Worm (Caenorhabditis elegans) whole organism, L3 larva: Measurements from ENCODE around the gene F17C11.12.
A peak's percentile ranks its signal among the peaks of the same experiment; 100 is the strongest.

Experiments
- R02D3.7 ChIP-seq: fragments of 150-350 bp; optimal IDR thresholded peaks from 2 replicates; lab custom pipeline; 2014; ENCODE audit warnings: missing biosample characterization, missing genetic modification characterization
- ZK546.5 ChIP-seq: sonication (generic microtip); optimal IDR thresholded peaks from 2 replicates; lab custom pipeline; 2017; ENCODE audit warnings: missing biosample characterization, missing genetic modification characterization
- aly-2 ChIP-seq: fragments of 150-350 bp; optimal IDR thresholded peaks from 2 replicates; lab custom pipeline; 2014; ENCODE audit warnings: missing biosample characterization, missing genetic modification characterization
- ama-1 ChIP-seq: fragments of 150-350 bp; optimal IDR thresholded peaks from 2 replicates; lab custom pipeline; 2018
- ceh-16 ChIP-seq: sonication (generic microtip); optimal IDR thresholded peaks from 2 replicates; lab custom pipeline; 2017; ENCODE audit warnings: missing biosample characterization, missing genetic modification characterization
- ceh-28 ChIP-seq: fragments of 150-350 bp; optimal IDR thresholded peaks from 2 replicates; lab custom pipeline; 2014; ENCODE audit warnings: missing biosample characterization, missing genetic modification reagents, missing genetic modification characterization
- ceh-82 ChIP-seq: fragments of 150-350 bp; optimal IDR thresholded peaks from 2 replicates; lab custom pipeline; 2014; ENCODE audit warnings: missing biosample characterization, missing genetic modification characterization
- ceh-9 ChIP-seq: sonication (generic microtip); optimal IDR thresholded peaks from 2 replicates; lab custom pipeline; 2018; ENCODE audit warnings: missing biosample characterization, missing genetic modification characterization
- daf-12 ChIP-seq: fragments of 150-350 bp; optimal IDR thresholded peaks from 2 replicates; lab custom pipeline; 2014; ENCODE audit warnings: missing biosample characterization, missing genetic modification reagents, missing genetic modification characterization
- egl-27 ChIP-seq: sonication (generic microtip); optimal IDR thresholded peaks from 4 replicates; lab custom pipeline; 2017; ENCODE audit warnings: missing biosample characterization, missing genetic modification reagents, missing genetic modification characterization
- egl-5 ChIP-seq: fragments of 150-350 bp; optimal IDR thresholded peaks from 2 replicates; lab custom pipeline; 2017; ENCODE audit warnings: missing biosample characterization, missing genetic modification reagents, missing genetic modification characterization, inconsistent platforms
- elt-1 ChIP-seq: fragments of 150-350 bp; optimal IDR thresholded peaks from 2 replicates; lab custom pipeline; 2014; ENCODE audit warnings: missing biosample characterization, missing genetic modification characterization
- elt-2 ChIP-seq: sonication (generic microtip); optimal IDR thresholded peaks from 2 replicates; lab custom pipeline; 2016; ENCODE audit warnings: missing genetic modification reagents, mild to moderate bottlenecking, missing genetic modification characterization, missing compliant biosample characterization
- elt-3 ChIP-seq, 3 experiments: fragments of 150-350 bp in 1 of 3; sonication (generic microtip) in 2 of 3; optimal IDR thresholded peaks; 2 replicates in 2 of 3; 4 replicates in 1 of 3; lab custom pipeline; 2014 to 2017; ENCODE audit warnings: missing biosample characterization in 3 of 3, missing genetic modification characterization in 3 of 3
- eor-1 ChIP-seq, 2 experiments: fragments of 150-350 bp; optimal IDR thresholded peaks; 2 replicates each; lab custom pipeline; 2014 to 2018; ENCODE audit warnings: missing biosample characterization in 2 of 2, missing genetic modification characterization in 2 of 2
- fkh-10 ChIP-seq: sonication (generic microtip); optimal IDR thresholded peaks from 2 replicates; lab custom pipeline; 2017; ENCODE audit warnings: missing biosample characterization, missing genetic modification reagents, missing genetic modification characterization
- fkh-2 ChIP-seq: fragments of 150-350 bp; optimal IDR thresholded peaks from 2 replicates; lab custom pipeline; 2014; ENCODE audit warnings: missing biosample characterization, missing genetic modification reagents, missing genetic modification characterization
- fos-1 ChIP-seq: fragments of 150-350 bp; optimal IDR thresholded peaks from 2 replicates; lab custom pipeline; 2014; ENCODE audit warnings: missing biosample characterization, missing genetic modification characterization
- hmg-11 ChIP-seq: sonication (generic microtip); optimal IDR thresholded peaks from 2 replicates; lab custom pipeline; 2016; ENCODE audit warnings: missing genetic modification characterization, missing compliant biosample characterization
- jun-1 ChIP-seq: fragments of 150-350 bp; optimal IDR thresholded peaks from 2 replicates; lab custom pipeline; 2014; ENCODE audit warnings: missing biosample characterization, missing genetic modification reagents, missing genetic modification characterization
- lin-15B ChIP-seq: fragments of 150-350 bp; optimal IDR thresholded peaks from 2 replicates; lab custom pipeline; 2014; ENCODE audit warnings: missing biosample characterization, missing genetic modification characterization
- lin-39 ChIP-seq: fragments of 150-350 bp; optimal IDR thresholded peaks from 2 replicates; lab custom pipeline; 2018; ENCODE audit warnings: missing biosample characterization, missing genetic modification reagents, missing genetic modification characterization
- lsy-12 ChIP-seq: sonication (generic microtip); optimal IDR thresholded peaks from 2 replicates; lab custom pipeline; 2016; ENCODE audit warnings: mild to moderate bottlenecking, missing genetic modification characterization, missing compliant biosample characterization
- mdl-1 ChIP-seq: fragments of 150-350 bp; optimal IDR thresholded peaks from 2 replicates; lab custom pipeline; 2014; ENCODE audit warnings: missing biosample characterization, missing genetic modification characterization
- mml-1 ChIP-seq: fragments of 150-350 bp; sonication (generic microtip); optimal IDR thresholded peaks from 3 replicates; lab custom pipeline; 2014; ENCODE audit warnings: missing biosample characterization, missing genetic modification characterization
- nhr-11 ChIP-seq: fragments of 150-350 bp; optimal IDR thresholded peaks from 2 replicates; lab custom pipeline; 2014; ENCODE audit warnings: missing biosample characterization, missing genetic modification characterization
- nhr-12 ChIP-seq: fragments of 150-350 bp; optimal IDR thresholded peaks from 2 replicates; lab custom pipeline; 2014; ENCODE audit warnings: missing biosample characterization, missing genetic modification characterization
- nhr-23 ChIP-seq: fragments of 150-350 bp; optimal IDR thresholded peaks from 2 replicates; lab custom pipeline; 2014; ENCODE audit warnings: missing biosample characterization, missing genetic modification reagents, missing genetic modification characterization
- nhr-237 ChIP-seq: fragments of 150-350 bp; optimal IDR thresholded peaks from 2 replicates; lab custom pipeline; 2014; ENCODE audit warnings: missing biosample characterization, missing genetic modification characterization
- nhr-25 ChIP-seq: sonication (generic microtip); optimal IDR thresholded peaks from 2 replicates; lab custom pipeline; 2017; ENCODE audit warnings: missing biosample characterization, missing genetic modification characterization
- nhr-28 ChIP-seq: fragments of 150-350 bp; optimal IDR thresholded peaks from 2 replicates; lab custom pipeline; 2014; ENCODE audit warnings: missing biosample characterization, missing genetic modification characterization
- nhr-43 ChIP-seq: sonication (generic microtip); optimal IDR thresholded peaks from 2 replicates; lab custom pipeline; 2016; ENCODE audit warnings: mild to moderate bottlenecking, missing genetic modification characterization, missing compliant biosample characterization; ENCODE audit not compliant: poor library complexity, severe bottlenecking
- nhr-67 ChIP-seq: fragments of 150-350 bp; optimal IDR thresholded peaks from 2 replicates; lab custom pipeline; 2014; ENCODE audit warnings: missing biosample characterization, missing genetic modification characterization
- nhr-76 ChIP-seq: fragments of 150-350 bp; sonication (generic microtip); optimal IDR thresholded peaks from 5 replicates; lab custom pipeline; 2014; ENCODE audit warnings: missing biosample characterization, missing genetic modification characterization
- nhr-77 ChIP-seq: fragments of 150-350 bp; optimal IDR thresholded peaks from 2 replicates; lab custom pipeline; 2014; ENCODE audit warnings: missing biosample characterization, missing genetic modification characterization
- pha-4 ChIP-seq: fragments of 150-350 bp; optimal IDR thresholded peaks from 2 replicates; lab custom pipeline; 2014; ENCODE audit warnings: missing biosample characterization, missing genetic modification reagents, missing genetic modification characterization
- skn-1 ChIP-seq: fragments of 150-350 bp; optimal IDR thresholded peaks from 2 replicates; lab custom pipeline; 2014; ENCODE audit warnings: missing biosample characterization, missing genetic modification characterization
- snpc-4 ChIP-seq: fragments of 150-350 bp; optimal IDR thresholded peaks from 2 replicates; lab custom pipeline; 2014; ENCODE audit warnings: missing biosample characterization, missing genetic modification characterization
- tbx-2 ChIP-seq: sonication (generic microtip); optimal IDR thresholded peaks from 2 replicates; lab custom pipeline; 2016; ENCODE audit warnings: mild to moderate bottlenecking, missing genetic modification characterization, missing compliant biosample characterization
- unc-62 ChIP-seq: fragments of 150-350 bp; sonication (generic microtip); optimal IDR thresholded peaks from 4 replicates; lab custom pipeline; 2014; ENCODE audit warnings: missing biosample characterization, missing genetic modification reagents, missing genetic modification characterization
- zag-1 ChIP-seq: fragments of 150-350 bp; optimal IDR thresholded peaks from 2 replicates; lab custom pipeline; 2014; ENCODE audit warnings: missing biosample characterization, missing genetic modification characterization
- ztf-11 ChIP-seq: fragments of 150-350 bp; optimal IDR thresholded peaks from 2 replicates; lab custom pipeline; 2014; ENCODE audit warnings: missing biosample characterization, missing genetic modification characterization
- ztf-4 ChIP-seq: fragments of 150-350 bp; optimal IDR thresholded peaks from 2 replicates; lab custom pipeline; 2014; ENCODE audit warnings: missing biosample characterization, missing genetic modification characterization

F17C11.12 gene

ce11 chrV:10954334-10954733, 17.6 kb upstream of the F17C11.12 start, which contains the start of gene clec-221:
Gene clec-221 (minus strand): TSS chrV:10954434.
- no peak for TF ChIP-seq nhr-12 (tag; lab: Kevin White, UChicago)
- TF ChIP-seq jun-1 (tag; lab: Kevin White, UChicago), result no peak
- TF ChIP-seq elt-2 (tag; lab: Kevin White, UChicago), result no peak
- TF ChIP-seq nhr-67, result no peak
- no peak for TF ChIP-seq eor-1 (tag; optimal IDR thresholded peaks at IDR 0.05; lab: Kevin White, UChicago)
- TF ChIP-seq ztf-4, result no peak
- no peak for TF ChIP-seq ceh-28
- TF ChIP-seq fos-1 (tag; lab: Kevin White, UChicago), result no peak
- no peak for TF ChIP-seq skn-1 (tag; lab: Kevin White, UChicago)
- TF ChIP-seq nhr-25 (tag; lab: Kevin White, UChicago), result no peak
- no peak for TF ChIP-seq mdl-1 (tag; lab: Kevin White, UChicago)
- no peak for TF ChIP-seq ama-1 (lab: Kevin White, UChicago)
- no peak for TF ChIP-seq fkh-2 (tag; lab: Kevin White, UChicago)
- no peak for TF ChIP-seq nhr-11 (tag; lab: Kevin White, UChicago)
- no peak for TF ChIP-seq R02D3.7 (tag; lab: Kevin White, UChicago)
- TF ChIP-seq elt-3 (tag; optimal IDR thresholded peaks at IDR 0.05; lab: Kevin White, UChicago), result no peak
- no peak for TF ChIP-seq pha-4 (tag; lab: Kevin White, UChicago)
- no peak for TF ChIP-seq ZK546.5 (tag; lab: Kevin White, UChicago)
- no peak for TF ChIP-seq nhr-76 (tag; lab: Kevin White, UChicago)
- no peak for TF ChIP-seq nhr-43 (tag; lab: Kevin White, UChicago)

- TF ChIP-seq ceh-9, result no peak
- TF ChIP-seq nhr-67, result no peak
- peak; percentile 22 for TF ChIP-seq tbx-2 (tag; lab: Kevin White, UChicago)
- no peak for TF ChIP-seq nhr-12 (tag; lab: Kevin White, UChicago)
- peak; percentile 8 for TF ChIP-seq nhr-43 (tag; lab: Kevin White, UChicago)
- no peak for TF ChIP-seq jun-1 (tag; lab: Kevin White, UChicago)
- peak; percentile 36 for TF ChIP-seq lsy-12
- peak; percentile 16 for TF ChIP-seq pha-4 (tag; lab: Kevin White, UChicago)
- TF ChIP-seq snpc-4, result no peak
- peak; percentile 43 for TF ChIP-seq nhr-25 (tag; lab: Kevin White, UChicago)
- TF ChIP-seq ama-1 (lab: Kevin White, UChicago), result peak; percentile 83
- peak; percentile 13 for TF ChIP-seq ztf-4
- no peak for TF ChIP-seq nhr-77 (tag; lab: Kevin White, UChicago)
These were observed 16.9 kb upstream of the F17C11.12 start for ce11 chrV:10953471-10954155.

DNA sequence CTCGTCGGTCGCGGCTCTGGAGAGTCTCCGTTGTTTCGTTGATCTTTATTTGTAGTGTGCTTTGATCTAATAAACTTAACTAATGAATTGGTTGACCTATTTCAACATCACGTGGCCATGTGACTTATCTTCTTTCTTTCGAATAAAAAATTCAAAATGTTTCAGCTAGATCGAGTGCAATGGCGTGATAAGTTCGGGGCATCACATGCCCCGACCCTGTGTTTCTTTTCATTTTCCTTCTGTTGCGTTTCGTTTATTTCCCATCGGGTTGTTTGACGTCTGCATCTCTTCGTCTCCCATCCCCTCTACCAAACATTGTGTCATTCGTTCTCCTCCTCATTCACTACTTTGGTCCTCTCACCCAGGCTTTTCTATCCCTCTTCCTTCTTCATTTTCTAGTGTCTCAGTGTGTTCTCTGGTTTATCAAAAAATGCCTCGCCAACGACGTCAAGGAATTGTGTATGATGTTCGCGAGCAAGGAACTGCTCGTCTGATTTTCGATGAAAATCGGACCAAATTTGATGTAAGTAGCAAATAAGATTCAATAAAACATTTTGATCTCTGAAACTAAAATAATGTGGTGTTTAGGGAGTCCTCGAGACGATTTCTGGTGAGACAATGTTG, 15.0 kb upstream of the F17C11.12 start, which contains the start of gene F17C11.4:
Gene F17C11.4 (plus strand): TSS at position 206 of the 624 bp plus-strand sequence.
- TF ChIP-seq fkh-2 (tag; lab: Kevin White, UChicago) (no peak), mml-1 (tag; lab: Kevin White, UChicago) (no peak), skn-1 (tag; lab: Kevin White, UChicago) (no peak), ZK546.5 (tag; lab: Kevin White, UChicago) (no peak), daf-12 (no peak), nhr-67 (no peak), ceh-16 (tag; lab: Kevin White, UChicago) (no peak), lin-39 (tag; lab: Kevin White, UChicago) (peak; percentile 0), nhr-76 (tag; lab: Kevin White, UChicago) (no peak), nhr-237 (tag; lab: Kevin White, UChicago) (no peak), mdl-1 (tag; lab: Kevin White, UChicago) (no peak), jun-1 (tag; lab: Kevin White, UChicago) (peak; percentile 80), fkh-10 (GFP tag; lab: Kevin White, UChicago) (peak; percentile 9), ztf-4 (no peak), hmg-11 (tag; lab: Kevin White, UChicago) (peak; percentile 74), unc-62 (GFP tag; lab: Kevin White, UChicago) (peak; percentile 53), ztf-11 (tag; lab: Kevin White, UChicago) (no peak), egl-5 (tag; lab: Kevin White, UChicago) (peak; percentile 81), elt-1 (tag; lab: Kevin White, UChicago) (no peak), fos-1 (tag; lab: Kevin White, UChicago) (peak; percentile 14), elt-2 (tag; lab: Kevin White, UChicago) (peak; percentile 83), ceh-28 (no peak), snpc-4 (peak; percentile 51), lsy-12 (peak; percentile 43), nhr-25 (tag; lab: Kevin White, UChicago) (peak; percentile 87), nhr-77 (tag; lab: Kevin White, UChicago) (no peak), aly-2 (tag; lab: Kevin White, UChicago) (no peak), R02D3.7 (tag; lab: Kevin White, UChicago) (no peak), pha-4 (tag; lab: Kevin White, UChicago) (peak; percentile 43), nhr-12 (tag; lab: Kevin White, UChicago) (no peak), lin-15B (tag; lab: Kevin White, UChicago) (peak; percentile 1), egl-27 (no peak), ama-1 (lab: Kevin White, UChicago) (peak; percentile 46), nhr-28 (tag; lab: Kevin White, UChicago) (no peak), nhr-23 (peak; percentile 57), nhr-43 (tag; lab: Kevin White, UChicago) (peak; percentile 88), zag-1 (tag; lab: Kevin White, UChicago) (no peak), elt-3 (tag; optimal IDR thresholded peaks at IDR 0.05; lab: Kevin White, UChicago) (no peak), tbx-2 (tag; lab: Kevin White, UChicago) (peak; percentile 28), ceh-9 (no peak), ceh-82 (no peak)
